Worm (Caenorhabditis elegans) whole organism, L4 larva: Measurements from ENCODE around the gene smg-9.
A peak's percentile ranks its signal among the peaks of the same experiment; 100 is the strongest.

ENCODE experiments used
- D1046.2 ChIP-seq: fragments of 200-800 bp; sonication (Bioruptor generic); IDR thresholded peaks from 2 replicates; pipeline ENCODE4 v1.3.6; 2022; ENCODE audit warnings: missing genetic modification characterization, missing compliant biosample characterization
- F37D6.2 ChIP-seq: sonication (generic microtip); optimal IDR thresholded peaks from 2 replicates; lab custom pipeline; 2016; ENCODE audit warnings: mild to moderate bottlenecking, missing genetic modification characterization, missing compliant biosample characterization
- F49E8.2 ChIP-seq: sonication (generic microtip); optimal IDR thresholded peaks from 2 replicates; lab custom pipeline; 2016; ENCODE audit warnings: missing compliant biosample characterization, mild to moderate bottlenecking, missing genetic modification characterization, borderline replicate concordance
- Y5F2A.4 ChIP-seq: fragments of 200-800 bp; sonication (Bioruptor generic); optimal IDR thresholded peaks from 2 replicates; lab custom pipeline; 2018; ENCODE audit warnings: mild to moderate bottlenecking, missing genetic modification characterization, missing compliant biosample characterization
- arid-1 ChIP-seq: fragments of 200-800 bp; sonication (Bioruptor generic); conservative IDR thresholded peaks from 2 replicates; pipeline ENCODE4 v1.3.6; 2022; ENCODE audit warnings: missing genetic modification reagents, missing genetic modification characterization, missing compliant biosample characterization
- ceh-20 ChIP-seq: fragments of 200-800 bp; sonication (Bioruptor generic); IDR thresholded peaks from 2 replicates; pipeline ENCODE4 v1.3.6; 2022; ENCODE audit warnings: missing genetic modification reagents, missing genetic modification characterization, missing compliant biosample characterization
- ceh-28 ChIP-seq: fragments of 150-350 bp; optimal IDR thresholded peaks from 2 replicates; lab custom pipeline; 2014; ENCODE audit warnings: missing biosample characterization, missing genetic modification reagents, missing genetic modification characterization
- ceh-32 ChIP-seq: sonication (generic microtip); optimal IDR thresholded peaks from 2 replicates; lab custom pipeline; 2016; ENCODE audit warnings: mild to moderate bottlenecking, missing genetic modification characterization, missing compliant biosample characterization; ENCODE audit not compliant: poor library complexity
- ceh-62 ChIP-seq: sonication (generic microtip); optimal IDR thresholded peaks from 2 replicates; lab custom pipeline; 2017; ENCODE audit warnings: missing biosample characterization, missing genetic modification characterization
- ces-1 ChIP-seq: fragments of 150-350 bp; sonication (generic microtip); optimal IDR thresholded peaks from 4 replicates; lab custom pipeline; 2014; ENCODE audit warnings: missing biosample characterization, missing genetic modification reagents, missing genetic modification characterization
- ctbp-1 ChIP-seq: fragments of 200-800 bp; sonication (Bioruptor generic); IDR thresholded peaks from 2 replicates; pipeline ENCODE4 v1.3.6; 2022; ENCODE audit warnings: missing genetic modification reagents, missing genetic modification characterization, missing compliant biosample characterization
- daf-16 ChIP-seq, 3 experiments: sonication (generic microtip); optimal IDR thresholded peaks; 2 replicates each; lab custom pipeline; 2016 to 2017; ENCODE audit warnings: missing genetic modification characterization in 3 of 3, missing genetic modification reagents in 3 of 3, mild to moderate bottlenecking in 2 of 3, missing compliant biosample characterization in 2 of 3, missing biosample characterization in 1 of 3, moderate library complexity in 1 of 3
- daf-8 ChIP-seq: fragments of 200-800 bp; sonication (Bioruptor generic); IDR thresholded peaks from 2 replicates; pipeline ENCODE4 v1.3.6; 2022; ENCODE audit warnings: missing genetic modification characterization, missing compliant biosample characterization
- dmd-6 ChIP-seq: fragments of 200-800 bp; sonication (Bioruptor generic); IDR thresholded peaks from 2 replicates; pipeline ENCODE4 v1.3.6; 2022; ENCODE audit warnings: missing genetic modification reagents, missing genetic modification characterization, missing compliant biosample characterization
- egl-27 ChIP-seq: sonication (generic microtip); optimal IDR thresholded peaks from 3 replicates; lab custom pipeline; 2017; ENCODE audit warnings: missing biosample characterization, missing genetic modification reagents, missing genetic modification characterization
- egl-43 ChIP-seq: fragments of 200-800 bp; sonication (Bioruptor generic); IDR thresholded peaks from 2 replicates; pipeline ENCODE4 v1.3.6; 2022; ENCODE audit warnings: missing genetic modification reagents, missing genetic modification characterization, missing compliant biosample characterization
- fkh-10 ChIP-seq: fragments of 150-350 bp; optimal IDR thresholded peaks from 2 replicates; lab custom pipeline; 2014; ENCODE audit warnings: missing biosample characterization, missing genetic modification reagents, missing genetic modification characterization
- hif-1 ChIP-seq, 2 experiments: sonication (generic microtip); optimal IDR thresholded peaks; 2 replicates each; lab custom pipeline; 2016 to 2017; ENCODE audit warnings: missing compliant biosample characterization in 2 of 2, missing genetic modification characterization in 2 of 2, missing genetic modification reagents in 2 of 2, missing genotype in 2 of 2, mild to moderate bottlenecking in 1 of 2
- hlh-30 ChIP-seq: sonication (generic microtip); optimal IDR thresholded peaks from 2 replicates; lab custom pipeline; 2017; ENCODE audit warnings: antibody characterized with exemption, mild to moderate bottlenecking, missing genetic modification characterization, missing compliant biosample characterization; ENCODE audit not compliant: insufficient read depth
- lin-13 ChIP-seq: fragments of 150-350 bp; optimal IDR thresholded peaks from 2 replicates; lab custom pipeline; 2014; ENCODE audit warnings: missing biosample characterization, missing genetic modification reagents, missing genetic modification characterization
- lin-15B ChIP-seq: fragments of 150-350 bp; sonication (generic microtip); optimal IDR thresholded peaks from 3 replicates; lab custom pipeline; 2014; ENCODE audit warnings: missing biosample characterization, missing genetic modification characterization
- lin-38 ChIP-seq: fragments of 200-800 bp; sonication (Bioruptor generic); IDR thresholded peaks from 2 replicates; pipeline ENCODE4 v1.3.6; 2022; ENCODE audit warnings: missing genetic modification reagents, missing genetic modification characterization, missing compliant biosample characterization
- lsy-2 ChIP-seq, 2 experiments: fragments of 150-350 bp in 1 of 2; sonication (generic microtip) in 1 of 2; optimal IDR thresholded peaks; 2 replicates each; lab custom pipeline; 2014 to 2017; ENCODE audit warnings: missing biosample characterization in 2 of 2, missing genetic modification characterization in 2 of 2
- madf-9 ChIP-seq: fragments of 200-800 bp; sonication (Bioruptor generic); conservative IDR thresholded peaks from 2 replicates; pipeline ENCODE4 v1.3.6; 2022; ENCODE audit warnings: missing genetic modification reagents, missing genetic modification characterization, missing compliant biosample characterization
- mxl-3 ChIP-seq: fragments of 200-800 bp; sonication (Bioruptor generic); optimal IDR thresholded peaks from 2 replicates; lab custom pipeline; 2018; ENCODE audit warnings: mild to moderate bottlenecking, missing genetic modification characterization, missing compliant biosample characterization
- nhr-102 ChIP-seq: sonication (generic microtip); optimal IDR thresholded peaks from 2 replicates; lab custom pipeline; 2016; ENCODE audit warnings: mild to moderate bottlenecking, missing genetic modification characterization, moderate library complexity, missing compliant biosample characterization
- nhr-11 ChIP-seq: fragments of 150-350 bp; optimal IDR thresholded peaks from 2 replicates; lab custom pipeline; 2014; ENCODE audit warnings: missing biosample characterization, missing genetic modification characterization
- nhr-237 ChIP-seq: sonication (generic microtip); optimal IDR thresholded peaks from 2 replicates; lab custom pipeline; 2017; ENCODE audit warnings: missing biosample characterization, missing genetic modification characterization
- nhr-25 ChIP-seq: sonication (generic microtip); optimal IDR thresholded peaks from 2 replicates; lab custom pipeline; 2017; ENCODE audit warnings: missing genetic modification characterization, mild to moderate bottlenecking, missing compliant biosample characterization, antibody characterized with exemption, moderate library complexity, borderline replicate concordance; ENCODE audit not compliant: insufficient read depth
- nhr-28 ChIP-seq: fragments of 150-350 bp; optimal IDR thresholded peaks from 2 replicates; lab custom pipeline; 2014; ENCODE audit warnings: missing biosample characterization, missing genetic modification characterization
- nhr-41 ChIP-seq: fragments of 200-800 bp; sonication (Bioruptor generic); IDR thresholded peaks from 2 replicates; pipeline ENCODE4 v1.3.6; 2022; ENCODE audit warnings: missing genetic modification reagents, missing genetic modification characterization, missing compliant biosample characterization
- nhr-77 ChIP-seq: fragments of 150-350 bp; optimal IDR thresholded peaks from 2 replicates; lab custom pipeline; 2014; ENCODE audit warnings: missing biosample characterization, missing genetic modification characterization
- pha-4 ChIP-seq, 2 experiments: fragments of 150-350 bp in 1 of 2; fragments of 200-800 bp in 1 of 2; sonication (Bioruptor generic) in 1 of 2; IDR thresholded peaks in 1 of 2; optimal IDR thresholded peaks in 1 of 2; 2 replicates each; pipeline versions ENCODE4 v1.3.6 to Lab custom; 2014 to 2022; ENCODE audit warnings: missing genetic modification characterization in 2 of 2, missing genetic modification reagents in 2 of 2, missing biosample characterization in 1 of 2, missing compliant biosample characterization in 1 of 2
- set-16 ChIP-seq: fragments of 200-800 bp; sonication (Bioruptor generic); IDR thresholded peaks from 2 replicates; pipeline ENCODE4 v1.3.6; 2022; ENCODE audit warnings: missing genetic modification reagents, missing genetic modification characterization, missing compliant biosample characterization
- skn-1 ChIP-seq: fragments of 150-350 bp; optimal IDR thresholded peaks from 2 replicates; lab custom pipeline; 2014; ENCODE audit warnings: missing biosample characterization, missing genetic modification characterization
- snpc-4 ChIP-seq: fragments of 150-350 bp; optimal IDR thresholded peaks from 2 replicates; lab custom pipeline; 2014; ENCODE audit warnings: missing biosample characterization, missing genetic modification characterization
- spr-1 ChIP-seq: sonication (generic microtip); optimal IDR thresholded peaks from 2 replicates; lab custom pipeline; 2016; ENCODE audit warnings: mild to moderate bottlenecking, missing genetic modification characterization, missing compliant biosample characterization
- tra-1 ChIP-seq: fragments of 200-800 bp; sonication (Bioruptor generic); IDR thresholded peaks from 2 replicates; pipeline ENCODE4 v1.3.6; 2022; ENCODE audit warnings: missing genetic modification reagents, missing genetic modification characterization, missing compliant biosample characterization
- unc-39 ChIP-seq: sonication (generic microtip); optimal IDR thresholded peaks from 2 replicates; lab custom pipeline; 2017; ENCODE audit warnings: missing biosample characterization, missing genetic modification characterization
- unc-62 ChIP-seq, 3 experiments: fragments of 150-350 bp in 1 of 3; sonication (generic microtip); optimal IDR thresholded peaks in 2 of 3; peaks in 1 of 3; 1 replicate in 1 of 3; 2 replicates in 2 of 3; lab custom pipeline; 2014 to 2017; ENCODE audit warnings: missing biosample characterization in 3 of 3, missing genetic modification characterization in 3 of 3, missing genetic modification reagents in 3 of 3, missing genotype in 1 of 3
- vab-7 ChIP-seq: fragments of 200-800 bp; sonication (Bioruptor generic); IDR thresholded peaks from 2 replicates; pipeline ENCODE4 v1.3.6; 2022; ENCODE audit warnings: missing genetic modification reagents, missing genetic modification characterization, missing compliant biosample characterization
- zfp-2 ChIP-seq: sonication (generic microtip); optimal IDR thresholded peaks from 2 replicates; lab custom pipeline; 2016; ENCODE audit warnings: mild to moderate bottlenecking, missing genetic modification characterization, missing compliant biosample characterization
- zfp-3 ChIP-seq: fragments of 200-800 bp; sonication (Bioruptor generic); conservative IDR thresholded peaks from 2 replicates; pipeline ENCODE4 v1.3.6; 2022; ENCODE audit warnings: missing genetic modification reagents, missing genetic modification characterization, missing compliant biosample characterization
- zip-2 ChIP-seq: fragments of 150-350 bp; optimal IDR thresholded peaks from 2 replicates; lab custom pipeline; 2014; ENCODE audit warnings: missing biosample characterization, missing genetic modification characterization

Gene smg-9

DNA sequence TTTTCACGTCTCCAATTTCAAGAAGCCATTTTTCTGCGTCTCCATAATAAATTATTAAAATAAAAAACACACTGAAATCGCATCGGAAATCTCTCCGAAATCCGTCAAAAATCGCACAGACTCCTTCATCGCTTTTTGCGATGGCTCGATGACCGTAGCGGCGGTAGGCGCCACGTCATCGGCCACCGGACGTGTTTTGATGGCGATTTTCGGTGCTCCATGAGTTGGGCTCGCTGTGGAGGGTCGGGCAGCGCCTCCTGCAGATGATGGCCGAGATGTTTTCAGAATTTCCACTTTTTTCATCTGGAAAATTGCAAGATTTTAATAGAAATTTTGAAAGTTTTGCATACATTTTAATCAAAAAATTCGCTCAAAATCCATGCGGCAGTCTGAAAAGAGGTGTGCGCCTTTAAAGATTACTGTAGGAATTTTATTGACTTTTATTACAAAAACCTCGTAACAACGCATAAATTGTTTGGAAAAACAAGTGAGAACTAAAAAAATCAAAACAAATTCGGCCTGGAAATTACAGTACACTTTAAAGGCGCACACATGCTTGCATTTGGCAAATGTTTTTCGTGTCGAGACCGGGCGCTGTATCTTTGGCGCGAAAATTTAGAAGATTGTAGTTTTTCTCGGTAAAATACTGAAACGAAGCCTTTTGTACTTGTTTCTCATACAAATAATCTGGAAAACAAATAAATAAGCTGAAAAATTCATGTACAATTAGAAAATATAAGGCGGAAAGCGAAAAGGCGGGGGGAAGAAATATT is at the start of gene smg-9:
Gene smg-9, minus strand, starts transcription at position 663 of the 773 bp plus-strand sequence.
- TF ChIP-seq D1046.2 (GFP tag; lab: Robert Waterston, UW) (no peak), set-16 (GFP tag; lab: Robert Waterston, UW) (peak; percentile 58; the same call in 1 of the 2 replicates), snpc-4 (no peak), F49E8.2 (tag; lab: Kevin White, UChicago) (peak; percentile 6)
- TF ChIP-seq, all 104 proteins: peak for 2

DNA sequence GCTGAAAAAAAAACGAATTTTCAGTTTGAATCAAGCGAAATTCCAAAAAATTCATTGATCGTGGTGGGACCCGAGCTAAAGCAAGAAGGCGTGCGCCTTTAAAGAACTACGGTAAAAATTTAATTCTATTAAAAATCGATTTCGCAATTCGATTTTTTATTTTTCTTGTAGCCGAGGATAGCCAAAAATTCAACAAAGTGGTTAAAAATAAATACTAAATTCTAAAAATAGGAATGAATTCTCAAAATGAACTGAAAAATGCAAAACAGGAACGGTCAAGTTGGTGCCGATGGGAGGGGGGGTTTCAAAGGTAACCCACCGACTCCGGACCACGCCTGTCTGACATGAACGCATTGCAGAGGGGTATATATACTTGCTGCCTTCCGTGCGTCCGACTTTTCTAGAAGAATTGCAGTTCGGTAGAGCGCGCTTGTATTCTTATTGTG is 48.5 kb upstream of the smg-9 start:
- peak; percentile 20 for TF ChIP-seq spr-1 (tag; lab: Kevin White, UChicago)
- 0 out of 2 replicates have a peak, but pooled peaks have one; percentile 63 for TF ChIP-seq madf-9 (GFP tag; lab: Robert Waterston, UW)
- no peak for TF ChIP-seq nhr-11 (tag; lab: Kevin White, UChicago)
- no peak for TF ChIP-seq D1046.2 (GFP tag; lab: Robert Waterston, UW)
- no peak for TF ChIP-seq fkh-10 (GFP tag; lab: Kevin White, UChicago)
- TF ChIP-seq arid-1, result peak; percentile 63
- no peak for TF ChIP-seq tra-1 (GFP tag; lab: Robert Waterston, UW)
- TF ChIP-seq F49E8.2 (tag; lab: Kevin White, UChicago), result no peak
- peak; percentile 72 for TF ChIP-seq F37D6.2 (tag; lab: Kevin White, UChicago)
- TF ChIP-seq hif-1 (tag; optimal IDR thresholded peaks at IDR 0.05; lab: Kevin White, UChicago), result peak in 1 of 2 experiments; percentile 22
- no peak for TF ChIP-seq daf-8 (GFP tag; lab: Robert Waterston, UW)
- no peak for TF ChIP-seq unc-39 (tag; lab: Kevin White, UChicago)
- no peak for TF ChIP-seq ceh-62 (tag; lab: Kevin White, UChicago)
- no peak for TF ChIP-seq ceh-32 (tag; lab: Kevin White, UChicago)
- no peak for TF ChIP-seq lin-15B (tag; lab: Kevin White, UChicago)
- TF ChIP-seq skn-1, result no peak
- peak in 1 of 2 experiments; percentile 75 for TF ChIP-seq lsy-2 (tag; optimal IDR thresholded peaks at IDR 0.05; lab: Kevin White, UChicago)
- no peak for TF ChIP-seq nhr-25 (tag; lab: Kevin White, UChicago)
- peak; percentile 40; the same call in 1 of the 2 replicates for TF ChIP-seq pha-4 (GFP tag; IDR thresholded peaks at IDR 0.05; lab: Robert Waterston, UW)
- no peak for TF ChIP-seq pha-4 (tag; optimal IDR thresholded peaks at IDR 0.05; lab: Kevin White, UChicago)
- peak; percentile 68 for TF ChIP-seq egl-43
- TF ChIP-seq lin-13 (GFP tag; lab: Kevin White, UChicago), result peak; percentile 48
- TF ChIP-seq unc-62 (GFP tag; optimal IDR thresholded peaks at IDR 0.05 in 1 of 2; lab: Kevin White, UChicago), result peak in 1 of 2 experiments; percentile 25
- TF ChIP-seq unc-62 (tag; optimal IDR thresholded peaks at IDR 0.05; lab: Kevin White, UChicago), result no peak
- peak; percentile 34 for TF ChIP-seq nhr-102 (tag; lab: Kevin White, UChicago)
- TF ChIP-seq ceh-28 (tag; lab: Kevin White, UChicago), result no peak
- TF ChIP-seq nhr-28 (tag; lab: Kevin White, UChicago), result peak; percentile 8
- TF ChIP-seq ctbp-1, result no peak
- 0 out of 2 replicates have a peak, but pooled peaks have one; percentile 33 for TF ChIP-seq nhr-41 (GFP tag; lab: Robert Waterston, UW)
- TF ChIP-seq ceh-20 (GFP tag; lab: Robert Waterston, UW), result peak; percentile 73
- TF ChIP-seq lin-38, result peak; percentile 85
- peak; percentile 61 for TF ChIP-seq dmd-6 (GFP tag; lab: Robert Waterston, UW)
- peak; percentile 50 for TF ChIP-seq hlh-30
- peak; percentile 54 for TF ChIP-seq nhr-77
- TF ChIP-seq egl-27 (tag; lab: Kevin White, UChicago), result no peak
- no peak for TF ChIP-seq zfp-2 (tag; lab: Kevin White, UChicago)
- peak; percentile 65; the same call in 1 of the 2 replicates for TF ChIP-seq zfp-3 (GFP tag; lab: Robert Waterston, UW)
- no peak for TF ChIP-seq Y5F2A.4
- no peak for TF ChIP-seq ces-1
- TF ChIP-seq nhr-237, result no peak
- peak; percentile 26 for TF ChIP-seq mxl-3
- peak in 1 of 2 experiments; percentile 33 for TF ChIP-seq daf-16 (GFP tag; optimal IDR thresholded peaks at IDR 0.05; lab: Kevin White, UChicago)
- TF ChIP-seq daf-16 (tag; optimal IDR thresholded peaks at IDR 0.05; lab: Kevin White, UChicago), result peak; percentile 28
- peak; percentile 53; the same call in 1 of the 2 replicates for TF ChIP-seq vab-7 (GFP tag; lab: Robert Waterston, UW)
- TF ChIP-seq zip-2, result peak; percentile 39
